Worm (Caenorhabditis elegans) whole organism, young adult: ENCODE results near the gene Y105C5A.1269.

Experiments used
- F55B11.4 ChIP-seq: sonication (generic microtip); optimal IDR thresholded peaks from 2 replicates; lab custom pipeline; 2016; ENCODE audit warnings: missing compliant biosample characterization, missing genetic modification characterization, borderline replicate concordance; ENCODE audit not compliant: insufficient read depth
- ceh-58 ChIP-seq: fragments of 200-800 bp; sonication (Bioruptor generic); IDR thresholded peaks from 2 replicates; pipeline ENCODE4 v1.3.6; 2022; ENCODE audit warnings: missing genetic modification characterization, missing compliant biosample characterization
- ceh-79 ChIP-seq: sonication (generic microtip); optimal IDR thresholded peaks from 2 replicates; lab custom pipeline; 2017; ENCODE audit warnings: mild to moderate bottlenecking, missing genetic modification characterization, missing compliant biosample characterization
- lin-54 ChIP-seq: fragments of 200-800 bp; sonication (Bioruptor generic); optimal IDR thresholded peaks from 2 replicates; lab custom pipeline; 2018; ENCODE audit warnings: mild to moderate bottlenecking, missing genetic modification characterization, missing compliant biosample characterization

DNA sequence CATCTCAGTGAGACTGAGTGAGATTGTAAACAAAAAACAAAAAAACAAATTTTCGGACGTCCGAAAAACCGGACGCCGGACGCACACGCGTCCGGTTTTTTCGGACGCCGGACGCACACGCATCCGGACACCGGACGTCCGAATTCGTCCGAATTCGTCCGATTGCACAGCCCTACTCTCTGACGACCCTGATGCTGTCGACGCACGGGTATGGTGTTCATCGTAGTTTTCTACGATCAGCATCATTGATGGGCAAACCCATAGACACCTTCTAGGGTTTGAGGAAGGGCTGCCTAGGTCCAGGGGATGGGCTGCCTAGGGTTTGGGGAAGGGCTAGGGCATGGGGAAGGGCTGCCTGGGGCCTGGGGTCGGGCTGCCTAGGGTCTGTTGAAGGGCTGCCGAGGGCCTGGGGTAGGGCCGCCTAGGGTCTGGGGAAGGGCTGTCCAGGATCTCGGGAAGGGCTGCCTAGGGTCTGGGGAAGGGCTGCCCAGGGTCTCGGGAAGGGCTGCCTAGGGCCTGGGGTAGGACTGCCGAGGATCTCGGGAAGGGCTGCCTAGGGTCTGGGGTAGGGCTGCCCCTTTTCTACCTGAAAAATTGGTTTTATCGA, 6.7 kb downstream of the Y105C5A.1269 start:
- no peak for TF ChIP-seq ceh-58 (GFP tag; lab: Robert Waterston, UW)
- TF ChIP-seq lin-54 (GFP tag; lab: Kevin White, UChicago) = no peak
- no peak for TF ChIP-seq ceh-79
- TF ChIP-seq F55B11.4 (tag; lab: Kevin White, UChicago) = no peak
